Fruit fly (Drosophila melanogaster): ENCODE data around the gene MICU1.

The MICU1 gene

dm6 chr2L:7219650-7220267, 37.7 kb downstream of the MICU1 start, which contains the start of gene CG13784 (continued):
- TF ChIP-seq Hr39 (GFP tag; optimal IDR thresholded peaks at IDR 0.05) (no peak), Sox14 (GFP tag; optimal IDR thresholded peaks at IDR 0.05) (peak; percentile 54), CG8319 (GFP tag; optimal IDR thresholded peaks at IDR 0.05) (no peak), cyc (GFP tag; optimal IDR thresholded peaks at IDR 0.05) (peak; percentile 11), OdsH (GFP tag; optimal IDR thresholded peaks at IDR 0.05) (peak; percentile 17), Hr4 (GFP tag; optimal IDR thresholded peaks at IDR 0.05) (peak; percentile 23), eg (GFP tag; IDR thresholded peaks at IDR 0.05) (peak; percentile 66; the same call in 2 of the 3 replicates), Met (GFP tag; optimal IDR thresholded peaks at IDR 0.05) (no peak), CG6854 (GFP tag; optimal IDR thresholded peaks at IDR 0.05) (peak; percentile 43), lz (GFP tag; optimal IDR thresholded peaks at IDR 0.05) (peak; percentile 35), svp (GFP tag) (peak; percentile 73), CG9139 (GFP tag; optimal IDR thresholded peaks at IDR 0.05) (no peak), vri (GFP tag; optimal IDR thresholded peaks at IDR 0.05) (peak; percentile 54)

DNA sequence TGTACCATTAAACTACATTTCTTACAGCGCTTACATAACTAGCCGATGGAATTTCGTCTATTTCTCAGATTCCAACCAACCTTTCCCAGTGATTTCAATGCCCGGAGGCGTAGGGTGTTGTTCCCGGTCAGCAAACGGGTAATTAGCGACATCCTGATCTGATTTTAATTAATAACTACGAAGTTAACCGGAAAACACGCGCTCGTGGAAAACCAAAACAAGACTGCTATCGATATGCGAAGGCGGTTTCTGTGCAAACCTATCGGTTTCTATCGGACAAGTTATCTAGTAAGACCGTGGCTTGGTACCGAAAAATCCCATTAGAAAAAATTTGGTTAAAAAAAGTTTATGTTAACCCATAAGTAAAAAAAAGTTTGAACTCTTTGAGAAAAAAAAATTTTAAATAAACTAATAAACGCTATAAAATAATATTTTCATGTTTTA, 40.8 kb downstream of the MICU1 start, which contains the start of gene mEFG1:
mEFG1 (minus strand) TSS at position 253 of the 444 bp plus-strand sequence.
- TF ChIP-seq Ets21C (GFP tag; optimal IDR thresholded peaks at IDR 0.05) (no peak), CG10631 (GFP tag; optimal IDR thresholded peaks at IDR 0.05) (no peak), Sox15 (GFP tag; optimal IDR thresholded peaks at IDR 0.05) (no peak), CG32006 (GFP tag; optimal IDR thresholded peaks at IDR 0.05) (no peak), CG11902 (GFP tag; optimal IDR thresholded peaks at IDR 0.05) (no peak), Sox102F (GFP tag; optimal IDR thresholded peaks at IDR 0.05) (no peak), salr (GFP tag; optimal IDR thresholded peaks at IDR 0.05) (no peak), CG7368 (GFP tag; optimal IDR thresholded peaks at IDR 0.05) (no peak), Gug (GFP tag; IDR thresholded peaks at IDR 0.05) (no peak), CG6276 (GFP tag; optimal IDR thresholded peaks at IDR 0.05) (no peak)

DNA sequence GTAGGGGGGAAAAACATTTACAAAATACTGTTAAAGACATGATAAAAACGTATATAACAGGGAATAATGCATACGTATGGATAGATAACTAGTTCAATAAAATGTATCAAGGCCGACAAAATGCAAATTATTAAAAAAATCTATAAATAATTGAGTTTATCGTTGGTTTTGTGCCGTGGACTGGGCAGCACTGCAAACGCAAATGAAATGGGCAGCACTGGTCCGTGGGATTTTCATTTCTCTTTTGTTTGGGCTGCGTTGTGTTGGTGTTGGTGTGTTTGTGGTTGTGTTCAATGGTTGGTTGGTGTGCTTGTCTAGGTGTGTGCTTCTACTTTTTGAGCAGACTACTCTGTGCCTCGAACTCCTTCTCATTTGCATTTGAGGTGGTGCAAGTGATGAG, 44.6 kb downstream of the MICU1 start:
- TF ChIP-seq CG6808 (GFP tag; optimal IDR thresholded peaks at IDR 0.05) (peak; percentile 87), Sox102F (GFP tag; optimal IDR thresholded peaks at IDR 0.05) (no peak), Sox14 (GFP tag; optimal IDR thresholded peaks at IDR 0.05) (no peak), CG4318 (GFP tag; optimal IDR thresholded peaks at IDR 0.05) (no peak), Smox (GFP tag; optimal IDR thresholded peaks at IDR 0.05) (no peak), CG32006 (GFP tag; optimal IDR thresholded peaks at IDR 0.05) (no peak)

DNA sequence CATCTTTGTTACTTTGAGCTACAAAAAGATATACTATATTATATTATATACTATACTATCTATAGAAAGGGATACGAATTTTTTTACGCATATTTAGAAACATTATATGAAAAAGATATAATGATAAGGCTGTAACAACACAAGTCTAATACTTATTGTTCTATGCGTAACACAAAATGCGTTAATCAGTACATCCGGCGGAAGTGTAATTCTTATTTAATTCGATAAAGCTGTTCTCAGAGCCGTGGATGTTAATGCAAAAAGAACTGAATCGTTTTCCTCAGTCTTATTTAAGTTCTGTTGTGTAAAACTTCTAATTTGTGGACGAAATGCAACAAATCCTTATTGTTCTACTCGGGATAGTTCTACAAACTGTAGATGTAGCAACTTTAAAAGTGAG, 45.4 kb downstream of the MICU1 start, which contains the start of gene CG43799:
CG43799 (plus strand) TSS at position 301 of the 400 bp plus-strand sequence.
- TF ChIP-seq fd85E (GFP tag; optimal IDR thresholded peaks at IDR 0.05): no peak
- no peak for TF ChIP-seq CG8632 (GFP tag; optimal IDR thresholded peaks at IDR 0.05)
- TF ChIP-seq esn (GFP tag; optimal IDR thresholded peaks at IDR 0.05): no peak
- TF ChIP-seq CG7368 (GFP tag; optimal IDR thresholded peaks at IDR 0.05): no peak
- TF ChIP-seq net (GFP tag; optimal IDR thresholded peaks at IDR 0.05): no peak
- no peak for TF ChIP-seq ss (GFP tag; optimal IDR thresholded peaks at IDR 0.05)
- no peak for TF ChIP-seq CG32006 (GFP tag; optimal IDR thresholded peaks at IDR 0.05)
- TF ChIP-seq Met (GFP tag; optimal IDR thresholded peaks at IDR 0.05): no peak
- no peak for TF ChIP-seq CG10631 (GFP tag; optimal IDR thresholded peaks at IDR 0.05)
- no peak for TF ChIP-seq CG6854 (GFP tag; optimal IDR thresholded peaks at IDR 0.05)
- TF ChIP-seq acj6 (GFP tag; optimal IDR thresholded peaks at IDR 0.05): no peak
- TF ChIP-seq lz (GFP tag; optimal IDR thresholded peaks at IDR 0.05): no peak
- no peak for TF ChIP-seq CG4318 (GFP tag; optimal IDR thresholded peaks at IDR 0.05)
- no peak for TF ChIP-seq Eip75B (GFP tag; optimal IDR thresholded peaks at IDR 0.05)
- no peak for TF ChIP-seq OdsH (GFP tag; optimal IDR thresholded peaks at IDR 0.05)
- TF ChIP-seq Sox15 (GFP tag; optimal IDR thresholded peaks at IDR 0.05): no peak
- TF ChIP-seq CG8119 (GFP tag; IDR thresholded peaks at IDR 0.05): no peak
- no peak for TF ChIP-seq CG34406 (GFP tag; optimal IDR thresholded peaks at IDR 0.05)
- TF ChIP-seq CG6792 (GFP tag; optimal IDR thresholded peaks at IDR 0.05): no peak
